ENCODE assay signal across 2 fruit fly cellular contexts in the genomic region with DNA sequence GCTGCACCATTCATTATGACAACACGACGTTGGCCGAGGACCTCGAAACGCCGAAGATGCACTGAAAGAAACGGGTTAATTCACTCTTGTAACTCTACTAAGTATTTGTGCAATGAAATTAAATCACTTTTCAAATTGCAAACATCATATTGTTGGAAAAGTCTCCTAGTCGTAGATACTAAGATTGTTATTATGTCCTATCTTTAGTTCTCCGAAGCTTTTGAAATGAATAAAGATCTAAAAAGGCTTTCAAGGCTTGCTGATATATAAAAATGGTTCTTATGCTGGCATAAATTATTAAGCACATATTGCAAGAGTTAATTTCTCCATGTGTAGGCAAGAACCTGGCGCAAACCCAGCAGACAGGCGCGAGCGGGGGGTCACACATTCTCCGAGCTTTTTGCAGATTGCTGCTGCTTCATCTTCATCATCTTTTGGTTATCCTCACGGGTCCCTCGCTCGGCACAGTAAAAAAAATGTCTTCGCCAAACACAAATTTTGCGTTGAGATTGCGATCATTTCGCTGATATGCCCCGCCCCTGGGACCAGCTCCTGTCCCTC.
TF ChIP-seq lines count a peak whose summit lies in the region.

No protein-coding gene starts in this region.

TF ChIP-seq in whole organism, prepupa, 60 proteins besides CTCF, POLR2A, EP300 and RAD21 (continued from another document):
- peak; percentile 79 for TF ChIP-seq Eip75B (GFP tag; optimal IDR thresholded peaks at IDR 0.05; lab: Kevin White, UChicago)
- peak; percentile 88 for TF ChIP-seq Sox102F (GFP tag; optimal IDR thresholded peaks at IDR 0.05; lab: Kevin White, UChicago)
- peak; percentile 68 for TF ChIP-seq achi (GFP tag; optimal IDR thresholded peaks at IDR 0.05; lab: Kevin White, UChicago)
- TF ChIP-seq CG10631 (GFP tag; optimal IDR thresholded peaks at IDR 0.05; lab: Kevin White, UChicago) = peak; percentile 71
- TF ChIP-seq Ets21C (GFP tag; optimal IDR thresholded peaks at IDR 0.05; lab: Kevin White, UChicago) = peak; percentile 82
- peak; percentile 77 for TF ChIP-seq dsx (GFP tag; optimal IDR thresholded peaks at IDR 0.05; lab: Kevin White, UChicago; ENCODE audit: poor library complexity, severe bottlenecking)
- TF ChIP-seq CG4318 (GFP tag; optimal IDR thresholded peaks at IDR 0.05; lab: Kevin White, UChicago) = no peak
- peak; percentile 70 for TF ChIP-seq pdm3 (GFP tag; optimal IDR thresholded peaks at IDR 0.05; lab: Kevin White, UChicago)
- peak; percentile 18 for TF ChIP-seq Lpt (GFP tag; optimal IDR thresholded peaks at IDR 0.05; lab: Kevin White, UChicago)
- no peak for TF ChIP-seq CG6163 (GFP tag; IDR thresholded peaks at IDR 0.05; lab: Robert Waterston, UW)
- peak; percentile 94 for TF ChIP-seq Eip78C (GFP tag; lab: Kevin White, UChicago)
- peak; percentile 60 for TF ChIP-seq CG1621 (tag; optimal IDR thresholded peaks at IDR 0.05; lab: Kevin White, UChicago)
- TF ChIP-seq CG31627 (GFP tag; optimal IDR thresholded peaks at IDR 0.05; lab: Kevin White, UChicago) = peak; percentile 91
- TF ChIP-seq svp (GFP tag; lab: Kevin White, UChicago) = peak; percentile 95
- peak; percentile 57 for TF ChIP-seq Sox15 (GFP tag; optimal IDR thresholded peaks at IDR 0.05; lab: Kevin White, UChicago)
- TF ChIP-seq fd85E (GFP tag; optimal IDR thresholded peaks at IDR 0.05; lab: Kevin White, UChicago) = no peak
- TF ChIP-seq topi (GFP tag; optimal IDR thresholded peaks at IDR 0.05; lab: Kevin White, UChicago) = peak; percentile 88
- TF ChIP-seq Sox14 (GFP tag; optimal IDR thresholded peaks at IDR 0.05; lab: Kevin White, UChicago) = peak; percentile 89
- TF ChIP-seq CG11294 (GFP tag; IDR thresholded peaks at IDR 0.05; lab: Robert Waterston, UW) = no peak
- peak; percentile 87 for TF ChIP-seq Smox (GFP tag; optimal IDR thresholded peaks at IDR 0.05; lab: Kevin White, UChicago)
- no peak for TF ChIP-seq Hr38 (GFP tag; optimal IDR thresholded peaks at IDR 0.05; lab: Kevin White, UChicago)
- TF ChIP-seq OdsH (GFP tag; optimal IDR thresholded peaks at IDR 0.05; lab: Kevin White, UChicago) = peak; percentile 71
- TF ChIP-seq fkh (GFP tag; optimal IDR thresholded peaks at IDR 0.05; lab: Kevin White, UChicago) = no peak
- TF ChIP-seq net (GFP tag; optimal IDR thresholded peaks at IDR 0.05; lab: Kevin White, UChicago) = peak; percentile 49
- TF ChIP-seq Gug (GFP tag; IDR thresholded peaks at IDR 0.05; lab: Robert Waterston, UW) = no peak
- peak; percentile 74 for TF ChIP-seq CG3919 (GFP tag; optimal IDR thresholded peaks at IDR 0.05; lab: Kevin White, UChicago)
- peak; percentile 31 for TF ChIP-seq CG9139 (GFP tag; optimal IDR thresholded peaks at IDR 0.05; lab: Kevin White, UChicago)
- TF ChIP-seq vri (GFP tag; optimal IDR thresholded peaks at IDR 0.05; lab: Kevin White, UChicago) = peak; percentile 75
- TF ChIP-seq CG6854 (GFP tag; optimal IDR thresholded peaks at IDR 0.05; lab: Kevin White, UChicago) = peak; percentile 78
- peak; percentile 79 for TF ChIP-seq fd59A (GFP tag; optimal IDR thresholded peaks at IDR 0.05; lab: Kevin White, UChicago)
- peak; percentile 59 for TF ChIP-seq Eip93F (GFP tag; optimal IDR thresholded peaks at IDR 0.05; lab: Kevin White, UChicago)
- peak; percentile 81 for TF ChIP-seq Ets96B (tag; optimal IDR thresholded peaks at IDR 0.05; lab: Kevin White, UChicago)
- peak; percentile 44 for TF ChIP-seq CG32006 (GFP tag; optimal IDR thresholded peaks at IDR 0.05; lab: Kevin White, UChicago)
- peak; percentile 8 for TF ChIP-seq Hr4 (GFP tag; optimal IDR thresholded peaks at IDR 0.05; lab: Kevin White, UChicago)
- peak; percentile 50 for TF ChIP-seq CG8319 (GFP tag; optimal IDR thresholded peaks at IDR 0.05; lab: Kevin White, UChicago)

TF ChIP-seq in whole organism, wandering third instar larva, 38 proteins besides CTCF, POLR2A, EP300 and RAD21 (continued from another document):
- peak; percentile 19 for TF ChIP-seq Vsx2 (GFP tag; optimal IDR thresholded peaks at IDR 0.05; lab: Kevin White, UChicago; ENCODE audit: partially characterized antibody)
- no peak for TF ChIP-seq Dfd (GFP tag; optimal IDR thresholded peaks at IDR 0.05; lab: Kevin White, UChicago)
- no peak for TF ChIP-seq GATAd (GFP tag; optimal IDR thresholded peaks at IDR 0.05; lab: Kevin White, UChicago)
TF ChIP-seq in whole organism, wandering third instar larva: peak in this region for 21.
